Fruit fly (Drosophila melanogaster) whole organism, wandering third instar larva: ENCODE results near the gene CSN3.
A peak's percentile ranks its signal among the peaks of the same experiment; 100 is the strongest.

ENCODE experiments used
- Abd-B ChIP-seq: fragments of >200 bp; optimal IDR thresholded peaks from 2 replicates; lab custom pipeline; 2017; ENCODE audit warnings: missing biosample characterization, missing genetic modification characterization
- CG32264 ChIP-seq: fragments of 200-800 bp; sonication (Bioruptor generic); optimal IDR thresholded peaks from 2 replicates; lab custom pipeline; 2016; ENCODE audit warnings: missing biosample characterization, missing genetic modification characterization
- CG9705 ChIP-seq: fragments of 200-800 bp; sonication (Bioruptor generic); optimal IDR thresholded peaks from 2 replicates; lab custom pipeline; 2018; ENCODE audit warnings: missing biosample characterization, mild to moderate bottlenecking, missing genetic modification characterization
- CrebA ChIP-seq: fragments of 200-800 bp; sonication (Bioruptor generic); optimal IDR thresholded peaks from 2 replicates; lab custom pipeline; 2016; ENCODE audit warnings: missing biosample characterization, mild to moderate bottlenecking, missing genetic modification characterization, borderline replicate concordance
- Dif ChIP-seq: fragments of 200-275, 200-300 bp; sonication (Bioruptor generic); optimal IDR thresholded peaks from 2 replicates; lab custom pipeline; 2018; ENCODE audit warnings: missing biosample characterization, missing genetic modification characterization; ENCODE audit not compliant: partially characterized antibody
- GATAd ChIP-seq: sonication (Bioruptor generic); optimal IDR thresholded peaks from 2 replicates; lab custom pipeline; 2016; ENCODE audit warnings: missing biosample characterization, missing genetic modification characterization
- HLH106 ChIP-seq: fragments of 200-800 bp; optimal IDR thresholded peaks from 3 replicates; lab custom pipeline; 2019; ENCODE audit warnings: missing biosample characterization, mild to moderate bottlenecking, missing genetic modification characterization, moderate library complexity
- Hr78 ChIP-seq: fragments of >200 bp; optimal IDR thresholded peaks from 2 replicates; lab custom pipeline; 2017; ENCODE audit warnings: missing biosample characterization, missing genetic modification characterization
- Hr83 ChIP-seq: fragments of 200-300 bp; sonication (Bioruptor generic); optimal IDR thresholded peaks from 2 replicates; lab custom pipeline; 2016; ENCODE audit warnings: missing biosample characterization, mild to moderate bottlenecking, missing genetic modification characterization, moderate library complexity; ENCODE audit not compliant: poor library complexity, severe bottlenecking
- Jra ChIP-seq: sonication (Bioruptor generic); optimal IDR thresholded peaks from 2 replicates; lab custom pipeline; 2016; ENCODE audit warnings: missing biosample characterization, missing genetic modification characterization
- Mio ChIP-seq: sonication (Bioruptor generic); optimal IDR thresholded peaks from 2 replicates; lab custom pipeline; 2016; ENCODE audit warnings: missing biosample characterization, missing genetic modification characterization
- Myc ChIP-seq: fragments of >200 bp; optimal IDR thresholded peaks from 2 replicates; lab custom pipeline; 2017
- N ChIP-seq: fragments of >200 bp; optimal IDR thresholded peaks from 2 replicates; lab custom pipeline; 2018; ENCODE audit warnings: missing biosample characterization, missing external identifiers, missing genetic modification characterization
- OdsH ChIP-seq: fragments of 200-800 bp; sonication (Bioruptor generic); optimal IDR thresholded peaks from 2 replicates; lab custom pipeline; 2016; ENCODE audit warnings: missing biosample characterization, mild to moderate bottlenecking, missing genetic modification characterization
- Sp1 ChIP-seq: fragments of 200-800 bp; sonication (Bioruptor generic); optimal IDR thresholded peaks from 3 replicates; lab custom pipeline; 2019; ENCODE audit warnings: missing biosample characterization, mild to moderate bottlenecking, missing genetic modification characterization, moderate library complexity
- Vsx2 ChIP-seq: fragments of 200-300, 225-300 bp; sonication (Bioruptor generic); optimal IDR thresholded peaks from 2 replicates; lab custom pipeline; 2018; ENCODE audit warnings: missing biosample characterization, missing genetic modification characterization; ENCODE audit not compliant: partially characterized antibody
- br ChIP-seq: fragments of 200-800 bp; sonication (Bioruptor generic); optimal IDR thresholded peaks from 2 replicates; lab custom pipeline; 2016; ENCODE audit warnings: missing biosample characterization, missing genetic modification characterization
- brk ChIP-seq: fragments of 200-800 bp; sonication (Bioruptor generic); optimal IDR thresholded peaks from 2 replicates; lab custom pipeline; 2016; ENCODE audit warnings: missing biosample characterization, mild to moderate bottlenecking, missing genetic modification characterization
- dl ChIP-seq, 2 experiments: fragments of 175-275, 200-275 bp in 1 of 2; fragments of 200-275 bp in 1 of 2; sonication (Bioruptor generic); optimal IDR thresholded peaks; lab custom pipeline; 2018; ENCODE audit warnings: mild to moderate bottlenecking in 2 of 2, missing biosample characterization in 2 of 2, missing genetic modification characterization in 2 of 2, moderate library complexity in 2 of 2; ENCODE audit not compliant: partially characterized antibody in 2 of 2, insufficient read depth in 1 of 2
- dmrt93B ChIP-seq: fragments of 200-800 bp; sonication (Bioruptor generic); optimal IDR thresholded peaks from 2 replicates; lab custom pipeline; 2018; ENCODE audit warnings: missing biosample characterization, mild to moderate bottlenecking, missing genetic modification characterization
- dsf ChIP-seq: sonication (Bioruptor generic); optimal IDR thresholded peaks from 2 replicates; lab custom pipeline; 2016; ENCODE audit warnings: missing biosample characterization, missing genetic modification characterization, borderline replicate concordance
- ey ChIP-seq: fragments of 200-800 bp; sonication (Bioruptor generic); optimal IDR thresholded peaks from 2 replicates; lab custom pipeline; 2016; ENCODE audit warnings: missing biosample characterization, missing genetic modification characterization
- foxo ChIP-seq, 2 experiments: fragments of 200-800 bp; sonication (Bioruptor generic); optimal IDR thresholded peaks; 2 replicates in 1 of 2; 3 replicates in 1 of 2; lab custom pipeline; 2016 to 2017; ENCODE audit warnings: missing biosample characterization in 2 of 2, missing genetic modification characterization in 2 of 2
- fru ChIP-seq: fragments of 200-800 bp; sonication (Bioruptor generic); optimal IDR thresholded peaks from 3 replicates; lab custom pipeline; 2016; ENCODE audit warnings: missing biosample characterization, mild to moderate bottlenecking, missing genetic modification characterization
- h ChIP-seq: fragments of 200-800 bp; sonication (Bioruptor generic); optimal IDR thresholded peaks from 3 replicates; lab custom pipeline; 2016; ENCODE audit warnings: missing biosample characterization, mild to moderate bottlenecking, missing genetic modification characterization
- jim ChIP-seq: fragments of 175-275, 200-325 bp; sonication (Bioruptor generic); optimal IDR thresholded peaks from 2 replicates; lab custom pipeline; 2016; ENCODE audit warnings: missing biosample characterization, mild to moderate bottlenecking, missing genetic modification characterization
- lola ChIP-seq: fragments of >200 bp; optimal IDR thresholded peaks from 2 replicates; lab custom pipeline; 2017; ENCODE audit warnings: missing biosample characterization, missing genetic modification characterization
- pan ChIP-seq: fragments of >200 bp; optimal IDR thresholded peaks from 2 replicates; lab custom pipeline; 2017
- psq ChIP-seq: fragments of 200-800 bp; sonication (Bioruptor generic); optimal IDR thresholded peaks from 3 replicates; lab custom pipeline; 2017; ENCODE audit warnings: missing biosample characterization, mild to moderate bottlenecking, missing genetic modification characterization, moderate library complexity
- rgr ChIP-seq: fragments of 200-800 bp; sonication (Bioruptor generic); optimal IDR thresholded peaks from 3 replicates; lab custom pipeline; 2016; ENCODE audit warnings: missing biosample characterization, mild to moderate bottlenecking, missing genetic modification characterization
- sage ChIP-seq: fragments of 200-800 bp; sonication (Bioruptor generic); optimal IDR thresholded peaks from 2 replicates; lab custom pipeline; 2016; ENCODE audit warnings: missing biosample characterization, mild to moderate bottlenecking, missing genetic modification characterization
- sv ChIP-seq: fragments of 200-800 bp; sonication (Bioruptor generic); optimal IDR thresholded peaks from 3 replicates; lab custom pipeline; 2016; ENCODE audit warnings: missing biosample characterization, missing genetic modification characterization
- tai ChIP-seq: sonication (Bioruptor generic); optimal IDR thresholded peaks from 2 replicates; lab custom pipeline; 2016; ENCODE audit warnings: missing biosample characterization, missing genetic modification characterization
- woc ChIP-seq: sonication (Bioruptor generic); optimal IDR thresholded peaks from 2 replicates; lab custom pipeline; 2016; ENCODE audit warnings: missing biosample characterization, mild to moderate bottlenecking, missing genetic modification characterization

CSN3 gene

dm6 chr3L:20837831-20838301 lies 3.5 kb downstream of the CSN3 start:
- TF ChIP-seq CrebA (GFP tag; lab: Kevin White, UChicago) (no peak), brk (GFP tag; lab: Kevin White, UChicago) (no peak), lola (no peak), CG9705 (GFP tag; lab: Kevin White, UChicago) (no peak), Abd-B (GFP tag; lab: Kevin White, UChicago) (no peak), N (GFP tag; lab: Kevin White, UChicago) (no peak), woc (GFP tag; lab: Kevin White, UChicago) (no peak), psq (GFP tag; lab: Kevin White, UChicago) (no peak), tai (GFP tag; lab: Kevin White, UChicago) (no peak), rgr (no peak), Dif (GFP tag; lab: Kevin White, UChicago) (no peak), OdsH (no peak), pan (lab: Kevin White, UChicago) (no peak)

DNA sequence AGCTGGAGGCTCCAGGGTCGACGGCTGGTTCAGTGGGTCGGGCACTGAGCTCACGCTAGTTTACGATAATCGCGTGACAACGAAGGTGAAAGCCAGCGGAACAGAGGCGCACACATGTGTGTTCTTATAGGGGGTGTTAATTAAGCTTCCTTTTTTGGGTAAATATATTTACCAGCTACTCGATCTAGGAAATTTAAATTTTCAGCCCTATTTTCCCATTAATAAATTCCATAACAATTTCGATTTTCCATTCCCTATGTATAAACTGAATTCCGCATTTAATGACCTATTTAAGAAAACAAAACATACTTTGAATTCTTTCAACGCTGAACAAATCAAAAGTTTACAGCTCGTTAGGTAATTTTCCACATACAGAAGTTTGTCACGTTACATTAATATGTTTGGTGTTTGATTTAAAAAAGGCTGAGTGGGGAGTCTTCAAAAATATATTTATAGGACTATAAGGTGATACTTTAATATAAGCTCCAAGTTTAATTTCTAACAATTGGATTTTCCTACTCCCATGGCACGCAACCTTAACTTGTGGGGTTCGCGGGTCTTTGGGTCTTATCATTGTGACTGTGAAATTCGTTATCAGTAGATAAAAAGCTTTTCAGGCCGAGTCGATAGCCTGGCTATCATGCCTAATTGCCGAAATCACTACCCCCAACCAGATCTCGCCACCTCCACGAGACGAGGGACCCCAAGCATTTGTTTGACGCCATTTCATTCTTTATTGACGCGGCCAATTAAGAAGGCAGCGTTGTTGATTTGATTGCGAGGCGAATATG lies 4.1 kb downstream of the CSN3 start, which contains the start of gene CG13255:
CG13255 (plus strand) TSS at position 449 of the 791 bp plus-strand sequence.
- TF ChIP-seq rgr (peak; percentile 27), Vsx2 (GFP tag; lab: Kevin White, UChicago) (peak; percentile 49), sv (GFP tag; lab: Kevin White, UChicago) (no peak), Hr78 (GFP tag; lab: Kevin White, UChicago) (no peak), lola (no peak), foxo (GFP tag; optimal IDR thresholded peaks at IDR 0.05; lab: Kevin White, UChicago) (peak in 1 of 2 experiments; percentile 74), Myc (lab: Kevin White, UChicago) (no peak), N (GFP tag; lab: Kevin White, UChicago) (no peak), br (GFP tag; lab: Kevin White, UChicago) (peak; percentile 41), dmrt93B (peak; percentile 39), Mio (GFP tag; lab: Kevin White, UChicago) (no peak), fru (GFP tag; lab: Kevin White, UChicago) (peak; percentile 52), psq (GFP tag; lab: Kevin White, UChicago) (peak; percentile 35), Hr83 (peak; percentile 26), Sp1 (GFP tag; lab: Kevin White, UChicago) (peak; percentile 24), Abd-B (GFP tag; lab: Kevin White, UChicago) (no peak), ey (GFP tag; lab: Kevin White, UChicago) (peak; percentile 61), HLH106 (tag; lab: Kevin White, UChicago) (peak; percentile 50), h (peak; percentile 48), OdsH (peak; percentile 63), tai (GFP tag; lab: Kevin White, UChicago) (peak; percentile 50), jim (GFP tag; lab: Kevin White, UChicago) (no peak)

- TF ChIP-seq Vsx2 (GFP tag; lab: Kevin White, UChicago) = no peak
- no peak for TF ChIP-seq GATAd (GFP tag; lab: Kevin White, UChicago)
- TF ChIP-seq dmrt93B = no peak
- TF ChIP-seq lola = no peak
- TF ChIP-seq Mio (GFP tag; lab: Kevin White, UChicago) = no peak
- no peak for TF ChIP-seq psq (GFP tag; lab: Kevin White, UChicago)
- TF ChIP-seq brk (GFP tag; lab: Kevin White, UChicago) = no peak
- TF ChIP-seq OdsH = no peak
- no peak for TF ChIP-seq N (GFP tag; lab: Kevin White, UChicago)
- no peak for TF ChIP-seq Sp1 (GFP tag; lab: Kevin White, UChicago)
- TF ChIP-seq ey (GFP tag; lab: Kevin White, UChicago) = no peak
- TF ChIP-seq, all 38 proteins: peak for 0
Observed at dm6 chr3L:20835882-20836281, 5.5 kb downstream of the CSN3 start, which contains the start of gene CG3288. TSS of gene CG3288 (plus strand) at chr3L:20836182.

DNA sequence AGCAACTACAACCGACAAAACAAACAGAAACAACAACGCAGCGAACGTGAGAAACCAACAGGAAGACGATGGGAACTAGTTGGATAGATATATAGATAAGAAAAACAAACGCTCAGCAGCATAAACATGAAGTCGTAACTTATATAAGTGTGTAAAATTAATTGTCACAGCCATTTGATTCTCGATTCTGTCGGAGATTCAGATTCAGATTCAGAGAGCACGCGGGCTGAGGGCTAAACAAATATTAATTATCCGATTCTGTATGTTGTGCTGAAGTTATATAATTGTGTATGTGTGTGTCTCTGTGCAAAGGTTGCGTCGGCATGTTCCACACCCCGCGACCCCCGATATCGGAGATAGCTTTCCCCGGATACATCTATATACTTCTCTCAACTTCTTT lies 7.2 kb downstream of the CSN3 start:
- no peak for TF ChIP-seq dl (GFP tag; optimal IDR thresholded peaks at IDR 0.05; lab: Kevin White, UChicago; ENCODE audit: insufficient read depth in 1 of 2, partially characterized antibody in 2 of 2)
- TF ChIP-seq CG32264 = no peak
- TF ChIP-seq woc (GFP tag; lab: Kevin White, UChicago) = no peak
- TF ChIP-seq h = no peak
- no peak for TF ChIP-seq Jra
- TF ChIP-seq brk (GFP tag; lab: Kevin White, UChicago) = no peak
- TF ChIP-seq lola = no peak
- TF ChIP-seq sage (GFP tag; lab: Kevin White, UChicago) = no peak
- TF ChIP-seq Abd-B (GFP tag; lab: Kevin White, UChicago) = no peak
- no peak for TF ChIP-seq dmrt93B
- no peak for TF ChIP-seq Sp1 (GFP tag; lab: Kevin White, UChicago)
- TF ChIP-seq dsf = no peak
- TF ChIP-seq HLH106 (tag; lab: Kevin White, UChicago) = no peak
- no peak for TF ChIP-seq psq (GFP tag; lab: Kevin White, UChicago)
- TF ChIP-seq Myc (lab: Kevin White, UChicago) = no peak
- no peak for TF ChIP-seq Mio (GFP tag; lab: Kevin White, UChicago)
